Worm (Caenorhabditis elegans) whole organism, L4 larva: ENCODE measurements around the gene F14F9.4.
A peak's percentile ranks its signal among the peaks of the same experiment; 100 is the strongest.

ENCODE experiments used
- F37D6.2 ChIP-seq: sonication (generic microtip); optimal IDR thresholded peaks from 2 replicates; lab custom pipeline; 2016; ENCODE audit warnings: mild to moderate bottlenecking, missing genetic modification characterization, missing compliant biosample characterization
- F44E2.7 ChIP-seq: fragments of 200-800 bp; sonication (Bioruptor generic); IDR thresholded peaks from 2 replicates; pipeline ENCODE4 v2.1.2; 2022; ENCODE audit warnings: missing genetic modification characterization, missing compliant biosample characterization
- T20F7.1 ChIP-seq: fragments of 200-800 bp; sonication (Bioruptor generic); optimal IDR thresholded peaks from 2 replicates; lab custom pipeline; 2018; ENCODE audit warnings: mild to moderate bottlenecking, missing genetic modification characterization, missing compliant biosample characterization
- T26A8.4 ChIP-seq: fragments of 200-800 bp; sonication (Bioruptor generic); IDR thresholded peaks from 2 replicates; pipeline ENCODE4 v1.3.6; 2022; ENCODE audit warnings: missing genetic modification characterization, missing compliant biosample characterization
- Y5F2A.4 ChIP-seq: fragments of 200-800 bp; sonication (Bioruptor generic); optimal IDR thresholded peaks from 2 replicates; lab custom pipeline; 2018; ENCODE audit warnings: mild to moderate bottlenecking, missing genetic modification characterization, missing compliant biosample characterization
- ZK337.2 ChIP-seq: fragments of 200-800 bp; sonication (Bioruptor generic); IDR thresholded peaks from 2 replicates; pipeline ENCODE4 v1.3.6; 2022; ENCODE audit warnings: missing genetic modification reagents, missing genetic modification characterization, missing compliant biosample characterization
- aha-1 ChIP-seq: fragments of 150-350 bp; peaks from one replicate; lab custom pipeline; 2014; ENCODE audit warnings: missing biosample characterization, missing genetic modification characterization
- ama-1 ChIP-seq: fragments of 150-350 bp; optimal IDR thresholded peaks from 2 replicates; lab custom pipeline; 2014; ENCODE audit warnings: inconsistent platforms, mixed read lengths
- ces-1 ChIP-seq: fragments of 150-350 bp; sonication (generic microtip); optimal IDR thresholded peaks from 4 replicates; lab custom pipeline; 2014; ENCODE audit warnings: missing biosample characterization, missing genetic modification reagents, missing genetic modification characterization
- cey-2 ChIP-seq: sonication (generic microtip); optimal IDR thresholded peaks from 3 replicates; lab custom pipeline; 2017; ENCODE audit warnings: missing genetic modification characterization, mild to moderate bottlenecking, missing compliant biosample characterization, antibody characterized with exemption, borderline replicate concordance; ENCODE audit not compliant: insufficient read depth
- daf-19 ChIP-seq: fragments of 200-800 bp; sonication (Bioruptor generic); conservative IDR thresholded peaks from 2 replicates; pipeline ENCODE4 v1.3.6; 2022; ENCODE audit warnings: missing genetic modification characterization, missing compliant biosample characterization
- dmd-6 ChIP-seq: fragments of 200-800 bp; sonication (Bioruptor generic); IDR thresholded peaks from 2 replicates; pipeline ENCODE4 v1.3.6; 2022; ENCODE audit warnings: missing genetic modification reagents, missing genetic modification characterization, missing compliant biosample characterization
- dmd-8 ChIP-seq: fragments of 200-800 bp; sonication (Bioruptor generic); IDR thresholded peaks from 2 replicates; pipeline ENCODE4 v1.3.6; 2022; ENCODE audit warnings: missing genetic modification characterization, missing compliant biosample characterization
- dve-1 ChIP-seq: sonication (generic microtip); optimal IDR thresholded peaks from 2 replicates; lab custom pipeline; 2017; ENCODE audit warnings: antibody characterized with exemption, mild to moderate bottlenecking, missing genetic modification characterization, missing compliant biosample characterization; ENCODE audit not compliant: insufficient read depth
- hif-1 ChIP-seq, 2 experiments: sonication (generic microtip); optimal IDR thresholded peaks; 2 replicates each; lab custom pipeline; 2016 to 2017; ENCODE audit warnings: missing compliant biosample characterization in 2 of 2, missing genetic modification characterization in 2 of 2, missing genetic modification reagents in 2 of 2, missing genotype in 2 of 2, mild to moderate bottlenecking in 1 of 2
- hmg-1.1 ChIP-seq: fragments of 200-800 bp; sonication (Bioruptor generic); IDR thresholded peaks from 2 replicates; pipeline ENCODE4 v1.3.6; 2022; ENCODE audit warnings: missing genetic modification reagents, missing genetic modification characterization, missing compliant biosample characterization
- lim-7 ChIP-seq: fragments of 200-800 bp; sonication (Bioruptor generic); IDR thresholded peaks from 2 replicates; pipeline ENCODE4 v1.3.6; 2022; ENCODE audit warnings: missing genetic modification characterization, missing compliant biosample characterization
- lin-15B ChIP-seq: fragments of 150-350 bp; sonication (generic microtip); optimal IDR thresholded peaks from 3 replicates; lab custom pipeline; 2014; ENCODE audit warnings: missing biosample characterization, missing genetic modification characterization
- madf-9 ChIP-seq: fragments of 200-800 bp; sonication (Bioruptor generic); conservative IDR thresholded peaks from 2 replicates; pipeline ENCODE4 v1.3.6; 2022; ENCODE audit warnings: missing genetic modification reagents, missing genetic modification characterization, missing compliant biosample characterization
- mes-2 ChIP-seq: sonication (generic microtip); optimal IDR thresholded peaks from 2 replicates; lab custom pipeline; 2016; ENCODE audit warnings: missing genotype, mild to moderate bottlenecking, missing genetic modification characterization, missing compliant biosample characterization; ENCODE audit not compliant: poor library complexity, severe bottlenecking
- mxl-3 ChIP-seq: fragments of 200-800 bp; sonication (Bioruptor generic); optimal IDR thresholded peaks from 2 replicates; lab custom pipeline; 2018; ENCODE audit warnings: mild to moderate bottlenecking, missing genetic modification characterization, missing compliant biosample characterization
- nhr-102 ChIP-seq: sonication (generic microtip); optimal IDR thresholded peaks from 2 replicates; lab custom pipeline; 2016; ENCODE audit warnings: mild to moderate bottlenecking, missing genetic modification characterization, moderate library complexity, missing compliant biosample characterization
- nhr-11 ChIP-seq: fragments of 150-350 bp; optimal IDR thresholded peaks from 2 replicates; lab custom pipeline; 2014; ENCODE audit warnings: missing biosample characterization, missing genetic modification characterization
- nhr-6 ChIP-seq: fragments of 150-350 bp; optimal IDR thresholded peaks from 2 replicates; lab custom pipeline; 2014; ENCODE audit warnings: missing biosample characterization, missing genetic modification characterization
- pha-4 ChIP-seq, 2 experiments: fragments of 150-350 bp in 1 of 2; fragments of 200-800 bp in 1 of 2; sonication (Bioruptor generic) in 1 of 2; IDR thresholded peaks in 1 of 2; optimal IDR thresholded peaks in 1 of 2; 2 replicates each; pipeline versions ENCODE4 v1.3.6 to Lab custom; 2014 to 2022; ENCODE audit warnings: missing genetic modification characterization in 2 of 2, missing genetic modification reagents in 2 of 2, missing biosample characterization in 1 of 2, missing compliant biosample characterization in 1 of 2
- set-16 ChIP-seq: fragments of 200-800 bp; sonication (Bioruptor generic); IDR thresholded peaks from 2 replicates; pipeline ENCODE4 v1.3.6; 2022; ENCODE audit warnings: missing genetic modification reagents, missing genetic modification characterization, missing compliant biosample characterization
- skn-1 ChIP-seq: fragments of 150-350 bp; optimal IDR thresholded peaks from 2 replicates; lab custom pipeline; 2014; ENCODE audit warnings: missing biosample characterization, missing genetic modification characterization
- snpc-1.2 ChIP-seq: fragments of 200-800 bp; sonication (Bioruptor generic); IDR thresholded peaks from 2 replicates; pipeline ENCODE4 v1.3.6; 2022; ENCODE audit warnings: missing genetic modification reagents, missing genetic modification characterization, missing compliant biosample characterization
- spr-1 ChIP-seq: sonication (generic microtip); optimal IDR thresholded peaks from 2 replicates; lab custom pipeline; 2016; ENCODE audit warnings: mild to moderate bottlenecking, missing genetic modification characterization, missing compliant biosample characterization
- tra-1 ChIP-seq: fragments of 200-800 bp; sonication (Bioruptor generic); IDR thresholded peaks from 2 replicates; pipeline ENCODE4 v1.3.6; 2022; ENCODE audit warnings: missing genetic modification reagents, missing genetic modification characterization, missing compliant biosample characterization
- unc-130 ChIP-seq: sonication (generic microtip); optimal IDR thresholded peaks from 2 replicates; lab custom pipeline; 2016; ENCODE audit warnings: missing genetic modification reagents, missing genetic modification characterization, missing compliant biosample characterization
- unc-62 ChIP-seq, 3 experiments: fragments of 150-350 bp in 1 of 3; sonication (generic microtip); optimal IDR thresholded peaks in 2 of 3; peaks in 1 of 3; 1 replicate in 1 of 3; 2 replicates in 2 of 3; lab custom pipeline; 2014 to 2017; ENCODE audit warnings: missing biosample characterization in 3 of 3, missing genetic modification characterization in 3 of 3, missing genetic modification reagents in 3 of 3, missing genotype in 1 of 3
- vab-7 ChIP-seq: fragments of 200-800 bp; sonication (Bioruptor generic); IDR thresholded peaks from 2 replicates; pipeline ENCODE4 v1.3.6; 2022; ENCODE audit warnings: missing genetic modification reagents, missing genetic modification characterization, missing compliant biosample characterization
- zag-1 ChIP-seq: fragments of 150-350 bp; optimal IDR thresholded peaks from 2 replicates; lab custom pipeline; 2014; ENCODE audit warnings: missing biosample characterization, missing genetic modification characterization
- ztf-7 ChIP-seq: fragments of 150-350 bp; optimal IDR thresholded peaks from 2 replicates; lab custom pipeline; 2014; ENCODE audit warnings: missing biosample characterization, missing genetic modification characterization

F14F9.4 gene

DNA sequence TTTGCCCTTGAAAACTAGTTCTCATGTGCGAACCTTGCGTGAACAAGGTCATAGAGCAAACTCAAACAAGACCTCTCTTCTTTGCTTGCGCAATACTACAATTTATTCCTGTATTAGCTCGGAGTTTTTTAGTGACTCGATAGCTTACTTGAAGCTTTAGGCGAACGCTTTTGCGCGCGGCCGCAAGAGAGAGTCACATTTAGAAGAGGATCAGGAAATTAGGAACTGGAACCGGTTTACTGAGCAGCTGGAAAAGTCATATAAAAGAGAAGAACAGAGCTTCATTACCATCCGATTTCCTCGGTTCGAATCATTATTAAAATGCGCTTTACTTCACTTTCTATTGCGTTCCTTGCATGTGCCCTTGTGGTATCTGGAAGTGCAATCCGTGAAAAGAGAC, 25.8 kb downstream of the F14F9.4 start, which contains the start of gene abu-15:
Gene abu-15, plus strand, starts transcription at position 301 of the 400 bp plus-strand sequence.
- TF ChIP-seq pha-4 (GFP tag; IDR thresholded peaks at IDR 0.05; lab: Robert Waterston, UW) (no peak), pha-4 (tag; optimal IDR thresholded peaks at IDR 0.05; lab: Kevin White, UChicago) (no peak), lim-7 (0 out of 2 replicates have a peak, but pooled peaks have one; percentile 8)

DNA sequence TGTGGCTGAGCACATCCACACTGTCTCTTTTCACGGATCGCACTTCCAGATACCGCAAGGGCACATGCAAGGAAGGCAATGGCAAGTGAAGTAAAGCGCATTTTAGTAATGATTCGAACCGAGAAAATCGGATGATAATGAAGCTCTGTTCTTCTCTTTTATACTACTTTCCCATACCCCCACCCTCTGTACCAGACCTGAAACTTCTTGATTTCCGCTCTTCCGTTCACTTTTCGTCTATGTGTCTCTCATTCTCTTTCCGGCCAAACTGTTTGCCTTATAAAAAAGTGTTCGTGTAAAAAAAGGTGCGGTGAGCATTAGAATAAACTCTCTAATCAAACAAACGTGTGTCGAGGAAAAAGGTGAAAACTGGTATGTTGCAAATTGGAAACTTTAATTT, 29.3 kb downstream of the F14F9.4 start, which contains the start of gene abu-6:
Gene abu-6, minus strand, starts transcription at position 101 of the 400 bp plus-strand sequence.
- TF ChIP-seq daf-19 (GFP tag; lab: Robert Waterston, UW) (no peak), dmd-8 (GFP tag; lab: Robert Waterston, UW) (no peak)
- TF ChIP-seq, all 104 proteins: peak for 0

DNA sequence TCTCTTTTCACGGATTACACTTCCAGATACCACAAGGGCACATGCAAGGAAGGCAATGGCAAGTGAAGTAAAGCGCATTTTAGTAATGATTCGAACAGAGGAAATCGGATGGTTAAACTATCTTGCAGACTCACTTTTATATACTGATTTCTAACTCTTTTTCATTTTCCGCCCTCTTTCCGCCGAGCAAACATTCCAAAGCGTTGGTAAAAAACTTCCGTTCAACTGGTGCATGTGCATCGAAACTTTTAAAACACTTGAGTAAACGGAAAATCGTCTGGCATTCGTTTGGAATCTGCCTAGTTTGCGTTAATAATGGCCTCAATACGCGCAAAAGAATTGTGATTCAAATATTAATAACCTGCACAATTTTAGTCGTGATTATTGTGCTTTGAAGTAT, 32.1 kb downstream of the F14F9.4 start, which contains the start of gene abu-7:
Gene abu-7, minus strand, starts transcription at position 101 of the 400 bp plus-strand sequence.
- TF ChIP-seq mxl-3 (GFP tag; lab: Kevin White, UChicago) = no peak
- no peak for TF ChIP-seq set-16
- TF ChIP-seq vab-7 = no peak
- TF ChIP-seq dmd-6 (GFP tag; lab: Robert Waterston, UW) = no peak
- no peak for TF ChIP-seq nhr-102 (tag; lab: Kevin White, UChicago)
- no peak for TF ChIP-seq spr-1 (tag; lab: Kevin White, UChicago)
- TF ChIP-seq lin-15B (tag; lab: Kevin White, UChicago) = no peak
- no peak for TF ChIP-seq Y5F2A.4
- no peak for TF ChIP-seq T26A8.4 (GFP tag; lab: Robert Waterston, UW)
- no peak for TF ChIP-seq F37D6.2
- TF ChIP-seq hmg-1.1 (GFP tag; lab: Robert Waterston, UW) = no peak
- TF ChIP-seq madf-9 = no peak
- no peak for TF ChIP-seq snpc-1.2 (GFP tag; lab: Robert Waterston, UW)
- TF ChIP-seq ces-1 (GFP tag; lab: Kevin White, UChicago) = no peak
- TF ChIP-seq ama-1 (lab: Kevin White, UChicago) = no peak
- TF ChIP-seq hif-1 (tag; optimal IDR thresholded peaks at IDR 0.05; lab: Kevin White, UChicago) = no peak
- no peak for TF ChIP-seq zag-1

DNA sequence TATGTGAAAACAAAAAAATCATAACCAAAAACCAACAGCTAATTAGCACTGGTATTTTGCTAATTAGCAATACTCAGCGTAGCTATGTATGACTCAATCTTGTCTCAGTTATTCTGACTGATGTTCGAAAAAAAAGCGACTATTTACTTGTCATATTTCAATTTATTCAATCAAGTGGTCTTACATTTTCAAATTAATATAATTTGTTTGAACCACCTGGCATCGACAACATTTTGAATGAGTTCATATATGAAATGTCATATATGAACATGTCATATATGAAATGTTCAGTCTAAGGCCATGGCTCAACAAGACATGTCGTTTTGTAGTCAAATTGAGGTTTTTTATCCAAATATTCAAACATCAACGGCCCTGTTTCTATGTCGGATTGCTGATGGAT, 32.9 kb downstream of the F14F9.4 start, which contains the start of gene srw-140:
Gene srw-140, plus strand, starts transcription at position 301 of the 400 bp plus-strand sequence.
- TF ChIP-seq T20F7.1 (GFP tag; lab: Kevin White, UChicago) (no peak), pha-4 (GFP tag; IDR thresholded peaks at IDR 0.05; lab: Robert Waterston, UW) (no peak), pha-4 (tag; optimal IDR thresholded peaks at IDR 0.05; lab: Kevin White, UChicago) (no peak), nhr-11 (tag; lab: Kevin White, UChicago) (no peak), cey-2 (no peak), mes-2 (tag; lab: Kevin White, UChicago) (no peak), F44E2.7 (GFP tag; lab: Robert Waterston, UW) (no peak), nhr-6 (no peak), aha-1 (tag; lab: Kevin White, UChicago) (peak; percentile 40), unc-130 (GFP tag; lab: Kevin White, UChicago) (no peak), tra-1 (GFP tag; lab: Robert Waterston, UW) (no peak), skn-1 (tag; lab: Kevin White, UChicago) (no peak), ZK337.2 (GFP tag; lab: Robert Waterston, UW) (no peak), dve-1 (tag; lab: Kevin White, UChicago) (no peak), unc-62 (GFP tag; optimal IDR thresholded peaks at IDR 0.05 in 1 of 2; lab: Kevin White, UChicago) (peak in 1 of 2 experiments; percentile 35), unc-62 (tag; optimal IDR thresholded peaks at IDR 0.05; lab: Kevin White, UChicago) (no peak), F37D6.2 (no peak), ztf-7 (tag; lab: Kevin White, UChicago) (no peak)
